Worm (Caenorhabditis elegans) whole organism, L3 larva: Measurements from ENCODE around the gene W04B5.5.

Source experiments
- R02D3.7 ChIP-seq: fragments of 150-350 bp; optimal IDR thresholded peaks from 2 replicates; lab custom pipeline; 2014; ENCODE audit warnings: missing biosample characterization, missing genetic modification characterization
- ama-1 ChIP-seq: fragments of 150-350 bp; optimal IDR thresholded peaks from 2 replicates; lab custom pipeline; 2018
- nfya-1 ChIP-seq: sonication (generic microtip); optimal IDR thresholded peaks from 2 replicates; lab custom pipeline; 2017; ENCODE audit warnings: missing genetic modification characterization, mild to moderate bottlenecking, missing compliant biosample characterization, antibody characterized with exemption, moderate library complexity; ENCODE audit not compliant: insufficient read depth
- nhr-12 ChIP-seq: fragments of 150-350 bp; optimal IDR thresholded peaks from 2 replicates; lab custom pipeline; 2014; ENCODE audit warnings: missing biosample characterization, missing genetic modification characterization
- nhr-67 ChIP-seq: fragments of 150-350 bp; optimal IDR thresholded peaks from 2 replicates; lab custom pipeline; 2014; ENCODE audit warnings: missing biosample characterization, missing genetic modification characterization

DNA sequence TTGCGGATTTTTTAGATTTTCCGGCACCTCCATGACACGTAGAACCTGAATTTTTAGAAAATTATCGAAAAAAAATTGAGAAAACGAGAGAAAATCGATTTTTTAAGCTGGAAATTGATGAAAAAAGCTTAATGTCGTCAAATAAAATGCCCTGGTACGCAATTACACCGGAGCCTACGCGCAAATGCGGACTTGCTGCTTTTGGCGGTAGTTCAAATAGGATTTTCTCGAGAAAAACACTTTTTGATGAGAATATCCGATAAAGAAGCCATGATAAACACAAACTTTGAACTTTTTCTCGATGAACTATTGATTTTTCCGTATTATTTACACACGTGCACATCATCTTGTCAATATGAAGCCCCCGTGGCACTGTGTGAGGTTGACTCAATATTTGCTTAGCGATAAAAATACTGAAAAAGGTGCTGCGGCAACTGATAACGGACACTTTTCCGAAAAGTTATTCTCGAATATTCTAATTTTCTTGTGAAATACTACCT is at the start of gene W04B5.5, which contains the start of gene W04B5.3:
- TF ChIP-seq ama-1 (lab: Kevin White, UChicago) (no peak), nfya-1 (tag; lab: Kevin White, UChicago) (peak; percentile 68), nhr-67 (tag; lab: Kevin White, UChicago) (no peak), nhr-12 (tag; lab: Kevin White, UChicago) (no peak), R02D3.7 (tag; lab: Kevin White, UChicago) (peak; percentile 69)
